Worm (Caenorhabditis elegans) whole organism, L4 larva: ENCODE measurements around the gene msa-1.

Experiments
- R02D3.7 ChIP-seq: fragments of 150-350 bp; sonication (generic microtip); optimal IDR thresholded peaks from 3 replicates; lab custom pipeline; 2014; ENCODE audit warnings: missing biosample characterization, missing genetic modification characterization
- T20F7.1 ChIP-seq: fragments of 200-800 bp; sonication (Bioruptor generic); optimal IDR thresholded peaks from 2 replicates; lab custom pipeline; 2018; ENCODE audit warnings: mild to moderate bottlenecking, missing genetic modification characterization, missing compliant biosample characterization
- Y48G9A.11 ChIP-seq: fragments of 200-800 bp; sonication (Bioruptor generic); IDR thresholded peaks from 2 replicates; pipeline ENCODE4 v1.3.6; 2022; ENCODE audit warnings: missing genetic modification reagents, missing genetic modification characterization, missing compliant biosample characterization
- Y75B8A.6 ChIP-seq: fragments of 200-800 bp; sonication (Bioruptor generic); IDR thresholded peaks from 2 replicates; pipeline ENCODE4 v1.3.6; 2022; ENCODE audit warnings: missing genetic modification reagents, missing genetic modification characterization, missing compliant biosample characterization
- ZK337.2 ChIP-seq: fragments of 200-800 bp; sonication (Bioruptor generic); IDR thresholded peaks from 2 replicates; pipeline ENCODE4 v1.3.6; 2022; ENCODE audit warnings: missing genetic modification reagents, missing genetic modification characterization, missing compliant biosample characterization
- ceh-20 ChIP-seq: fragments of 200-800 bp; sonication (Bioruptor generic); IDR thresholded peaks from 2 replicates; pipeline ENCODE4 v1.3.6; 2022; ENCODE audit warnings: missing genetic modification reagents, missing genetic modification characterization, missing compliant biosample characterization
- ceh-28 ChIP-seq: fragments of 150-350 bp; optimal IDR thresholded peaks from 2 replicates; lab custom pipeline; 2014; ENCODE audit warnings: missing biosample characterization, missing genetic modification reagents, missing genetic modification characterization
- ceh-32 ChIP-seq: sonication (generic microtip); optimal IDR thresholded peaks from 2 replicates; lab custom pipeline; 2016; ENCODE audit warnings: mild to moderate bottlenecking, missing genetic modification characterization, missing compliant biosample characterization; ENCODE audit not compliant: poor library complexity
- ces-1 ChIP-seq: fragments of 150-350 bp; sonication (generic microtip); optimal IDR thresholded peaks from 4 replicates; lab custom pipeline; 2014; ENCODE audit warnings: missing biosample characterization, missing genetic modification reagents, missing genetic modification characterization
- daf-16 ChIP-seq, 3 experiments: sonication (generic microtip); optimal IDR thresholded peaks; 2 replicates each; lab custom pipeline; 2016 to 2017; ENCODE audit warnings: missing genetic modification characterization in 3 of 3, missing genetic modification reagents in 3 of 3, mild to moderate bottlenecking in 2 of 3, missing compliant biosample characterization in 2 of 3, missing biosample characterization in 1 of 3, moderate library complexity in 1 of 3
- daf-8 ChIP-seq: fragments of 200-800 bp; sonication (Bioruptor generic); IDR thresholded peaks from 2 replicates; pipeline ENCODE4 v1.3.6; 2022; ENCODE audit warnings: missing genetic modification characterization, missing compliant biosample characterization
- dmd-6 ChIP-seq: fragments of 200-800 bp; sonication (Bioruptor generic); IDR thresholded peaks from 2 replicates; pipeline ENCODE4 v1.3.6; 2022; ENCODE audit warnings: missing genetic modification reagents, missing genetic modification characterization, missing compliant biosample characterization
- dmd-9 ChIP-seq: fragments of 200-800 bp; sonication (Bioruptor generic); IDR thresholded peaks from 2 replicates; pipeline ENCODE4 v1.3.6; 2022; ENCODE audit warnings: missing genetic modification reagents, missing genetic modification characterization, missing compliant biosample characterization
- dpl-1 ChIP-seq: fragments of 150-350 bp; optimal IDR thresholded peaks from 2 replicates; lab custom pipeline; 2014; ENCODE audit warnings: missing biosample characterization, missing genetic modification reagents, missing genetic modification characterization
- dve-1 ChIP-seq: sonication (generic microtip); optimal IDR thresholded peaks from 2 replicates; lab custom pipeline; 2017; ENCODE audit warnings: antibody characterized with exemption, mild to moderate bottlenecking, missing genetic modification characterization, missing compliant biosample characterization; ENCODE audit not compliant: insufficient read depth
- hlh-11 ChIP-seq: fragments of 200-800 bp; sonication (Bioruptor generic); optimal IDR thresholded peaks from 2 replicates; lab custom pipeline; 2018; ENCODE audit warnings: mild to moderate bottlenecking, missing genetic modification characterization, missing compliant biosample characterization
- hlh-30 ChIP-seq: sonication (generic microtip); optimal IDR thresholded peaks from 2 replicates; lab custom pipeline; 2017; ENCODE audit warnings: antibody characterized with exemption, mild to moderate bottlenecking, missing genetic modification characterization, missing compliant biosample characterization; ENCODE audit not compliant: insufficient read depth
- lim-7 ChIP-seq: fragments of 200-800 bp; sonication (Bioruptor generic); IDR thresholded peaks from 2 replicates; pipeline ENCODE4 v1.3.6; 2022; ENCODE audit warnings: missing genetic modification characterization, missing compliant biosample characterization
- lin-15B ChIP-seq: fragments of 150-350 bp; sonication (generic microtip); optimal IDR thresholded peaks from 3 replicates; lab custom pipeline; 2014; ENCODE audit warnings: missing biosample characterization, missing genetic modification characterization
- lin-38 ChIP-seq: fragments of 200-800 bp; sonication (Bioruptor generic); IDR thresholded peaks from 2 replicates; pipeline ENCODE4 v1.3.6; 2022; ENCODE audit warnings: missing genetic modification reagents, missing genetic modification characterization, missing compliant biosample characterization
- lir-3 ChIP-seq: sonication (generic microtip); optimal IDR thresholded peaks from 2 replicates; lab custom pipeline; 2016; ENCODE audit warnings: mild to moderate bottlenecking, missing genetic modification characterization, missing compliant biosample characterization
- lsy-2 ChIP-seq, 2 experiments: fragments of 150-350 bp in 1 of 2; sonication (generic microtip) in 1 of 2; optimal IDR thresholded peaks; 2 replicates each; lab custom pipeline; 2014 to 2017; ENCODE audit warnings: missing biosample characterization in 2 of 2, missing genetic modification characterization in 2 of 2
- madf-5 ChIP-seq, 2 experiments: fragments of 200-800 bp; sonication (Bioruptor generic); IDR thresholded peaks; 2 replicates each; pipeline ENCODE4 v1.3.6; 2022; ENCODE audit warnings: missing compliant biosample characterization in 2 of 2, missing genetic modification characterization in 2 of 2
- mep-1 ChIP-seq: fragments of 150-350 bp; sonication (generic microtip); optimal IDR thresholded peaks from 3 replicates; lab custom pipeline; 2014; ENCODE audit warnings: missing biosample characterization, missing genetic modification characterization
- mxl-2 ChIP-seq: fragments of 200-800 bp; sonication (Bioruptor generic); conservative IDR thresholded peaks from 2 replicates; pipeline ENCODE4 v1.3.6; 2022; ENCODE audit warnings: missing genetic modification reagents, missing genetic modification characterization, missing compliant biosample characterization
- nhr-237 ChIP-seq: sonication (generic microtip); optimal IDR thresholded peaks from 2 replicates; lab custom pipeline; 2017; ENCODE audit warnings: missing biosample characterization, missing genetic modification characterization
- nhr-28 ChIP-seq: fragments of 150-350 bp; optimal IDR thresholded peaks from 2 replicates; lab custom pipeline; 2014; ENCODE audit warnings: missing biosample characterization, missing genetic modification characterization
- nhr-6 ChIP-seq: fragments of 150-350 bp; optimal IDR thresholded peaks from 2 replicates; lab custom pipeline; 2014; ENCODE audit warnings: missing biosample characterization, missing genetic modification characterization
- pha-4 ChIP-seq, 2 experiments: fragments of 150-350 bp in 1 of 2; fragments of 200-800 bp in 1 of 2; sonication (Bioruptor generic) in 1 of 2; IDR thresholded peaks in 1 of 2; optimal IDR thresholded peaks in 1 of 2; 2 replicates each; pipeline versions ENCODE4 v1.3.6 to Lab custom; 2014 to 2022; ENCODE audit warnings: missing genetic modification characterization in 2 of 2, missing genetic modification reagents in 2 of 2, missing biosample characterization in 1 of 2, missing compliant biosample characterization in 1 of 2
- pqm-1 ChIP-seq: sonication (generic microtip); optimal IDR thresholded peaks from 2 replicates; lab custom pipeline; 2017; ENCODE audit warnings: missing biosample characterization, missing genetic modification characterization
- rbr-2 ChIP-seq: sonication (generic microtip); optimal IDR thresholded peaks from 2 replicates; lab custom pipeline; 2016; ENCODE audit warnings: missing genotype, missing genetic modification characterization, missing compliant biosample characterization
- saeg-2 ChIP-seq: fragments of 200-800 bp; sonication (Bioruptor generic); IDR thresholded peaks from 2 replicates; pipeline ENCODE4 v1.3.6; 2022; ENCODE audit warnings: missing genetic modification reagents, missing genetic modification characterization, missing compliant biosample characterization
- snpc-1.2 ChIP-seq: fragments of 200-800 bp; sonication (Bioruptor generic); IDR thresholded peaks from 2 replicates; pipeline ENCODE4 v1.3.6; 2022; ENCODE audit warnings: missing genetic modification reagents, missing genetic modification characterization, missing compliant biosample characterization
- snpc-4 ChIP-seq: fragments of 150-350 bp; optimal IDR thresholded peaks from 2 replicates; lab custom pipeline; 2014; ENCODE audit warnings: missing biosample characterization, missing genetic modification characterization
- tag-97 ChIP-seq: fragments of 200-800 bp; sonication (Bioruptor generic); IDR thresholded peaks from 2 replicates; pipeline ENCODE4 v1.3.6; 2022; ENCODE audit warnings: missing genetic modification characterization, missing compliant biosample characterization
- unc-130 ChIP-seq: sonication (generic microtip); optimal IDR thresholded peaks from 2 replicates; lab custom pipeline; 2016; ENCODE audit warnings: missing genetic modification reagents, missing genetic modification characterization, missing compliant biosample characterization
- zag-1 ChIP-seq: fragments of 150-350 bp; optimal IDR thresholded peaks from 2 replicates; lab custom pipeline; 2014; ENCODE audit warnings: missing biosample characterization, missing genetic modification characterization
- ztf-11 ChIP-seq: fragments of 150-350 bp; optimal IDR thresholded peaks from 2 replicates; lab custom pipeline; 2014; ENCODE audit warnings: missing biosample characterization, missing genetic modification characterization

msa-1 gene

ce11 chrIV:9107464-9107863, 19.1 kb downstream of the msa-1 start:
- peak; percentile 42 for TF ChIP-seq dpl-1 (GFP tag; lab: Kevin White, UChicago)
- peak; percentile 68 for TF ChIP-seq lin-38 (GFP tag; lab: Robert Waterston, UW)
- TF ChIP-seq pqm-1 (tag; lab: Kevin White, UChicago) = peak; percentile 22
- TF ChIP-seq daf-8 (GFP tag; lab: Robert Waterston, UW) = no peak
- TF ChIP-seq dve-1 (tag; lab: Kevin White, UChicago) = peak; percentile 30
- TF ChIP-seq hlh-11 (tag; lab: Kevin White, UChicago) = no peak
- TF ChIP-seq dmd-9 (GFP tag; lab: Robert Waterston, UW) = no peak
- TF ChIP-seq mep-1 (tag; lab: Kevin White, UChicago) = peak; percentile 60
- TF ChIP-seq nhr-6 (tag; lab: Kevin White, UChicago) = peak; percentile 62
- no peak for TF ChIP-seq daf-16 (GFP tag; optimal IDR thresholded peaks at IDR 0.05; lab: Kevin White, UChicago)
- TF ChIP-seq daf-16 (tag; optimal IDR thresholded peaks at IDR 0.05; lab: Kevin White, UChicago) = peak; percentile 34
- peak; percentile 26 for TF ChIP-seq hlh-30 (tag; lab: Kevin White, UChicago)
- peak; percentile 13 for TF ChIP-seq ceh-28 (tag; lab: Kevin White, UChicago)
- no peak for TF ChIP-seq lim-7 (GFP tag; lab: Robert Waterston, UW)
- TF ChIP-seq rbr-2 (tag; lab: Kevin White, UChicago) = peak; percentile 35
- peak; percentile 30 for TF ChIP-seq nhr-28 (tag; lab: Kevin White, UChicago)
- TF ChIP-seq T20F7.1 (GFP tag; lab: Kevin White, UChicago) = peak; percentile 33
- no peak for TF ChIP-seq pha-4 (GFP tag; IDR thresholded peaks at IDR 0.05; lab: Robert Waterston, UW)
- TF ChIP-seq pha-4 (tag; optimal IDR thresholded peaks at IDR 0.05; lab: Kevin White, UChicago) = peak; percentile 66
- TF ChIP-seq dmd-6 = no peak
- peak in 1 of 2 experiments; percentile 67 for TF ChIP-seq lsy-2 (tag; optimal IDR thresholded peaks at IDR 0.05; lab: Kevin White, UChicago)
- no peak for TF ChIP-seq mxl-2
- TF ChIP-seq ceh-20 (GFP tag; lab: Robert Waterston, UW) = no peak

DNA sequence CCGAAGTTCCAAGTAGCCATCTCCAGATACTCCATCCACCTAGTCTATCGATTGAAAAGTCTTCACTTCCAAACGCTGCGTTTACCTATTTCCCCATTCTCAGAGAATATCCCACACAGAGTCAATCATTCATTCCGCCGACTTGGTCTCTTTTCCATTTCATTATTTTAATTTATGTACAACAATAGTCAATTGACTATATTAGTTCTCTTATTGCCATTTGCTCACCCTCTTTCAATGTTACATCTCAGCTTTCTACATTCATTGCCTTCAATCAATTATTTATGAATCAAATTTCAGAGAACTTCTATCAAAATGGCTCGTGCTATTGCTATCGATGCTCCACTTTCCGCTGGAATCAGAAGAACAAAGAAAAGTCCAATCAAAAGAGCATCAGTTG, 20.2 kb downstream of the msa-1 start, which contains the start of gene aly-1:
aly-1 (plus strand) TSS at position 301 of the 400 bp plus-strand sequence.
- no peak for TF ChIP-seq R02D3.7
- no peak for TF ChIP-seq madf-5 (GFP tag; IDR thresholded peaks at IDR 0.05; lab: Robert Waterston, UW)
- TF ChIP-seq snpc-1.2 (GFP tag; lab: Robert Waterston, UW) = no peak
- TF ChIP-seq saeg-2 (GFP tag; lab: Robert Waterston, UW) = no peak
- TF ChIP-seq snpc-4 = no peak
- no peak for TF ChIP-seq unc-130
- no peak for TF ChIP-seq tag-97 (GFP tag; lab: Robert Waterston, UW)
- no peak for TF ChIP-seq Y75B8A.6 (GFP tag; lab: Robert Waterston, UW)
- no peak for TF ChIP-seq ces-1
- TF ChIP-seq ztf-11 (tag; lab: Kevin White, UChicago) = no peak
- TF ChIP-seq lir-3 (tag; lab: Kevin White, UChicago) = no peak
- no peak for TF ChIP-seq zag-1 (tag; lab: Kevin White, UChicago)
- no peak for TF ChIP-seq T20F7.1 (GFP tag; lab: Kevin White, UChicago)
- TF ChIP-seq nhr-237 (tag; lab: Kevin White, UChicago) = no peak
- no peak for TF ChIP-seq lin-15B (tag; lab: Kevin White, UChicago)
- no peak for TF ChIP-seq ZK337.2 (GFP tag; lab: Robert Waterston, UW)
- no peak for TF ChIP-seq ceh-32 (tag; lab: Kevin White, UChicago)
- TF ChIP-seq Y48G9A.11 (GFP tag; lab: Robert Waterston, UW) = no peak
